Worm (Caenorhabditis elegans): ENCODE data around the gene F33H12.1.
A peak's percentile ranks its signal among the peaks of the same experiment; 100 is the strongest.
"Not testable (repeated sequence)": the region's sequence is repeated elsewhere in the genome, so short reads cannot be mapped to it uniquely, and the experiment has no call there.

Gene F33H12.1

ce11 chrII:2610202-2610912 is 10.1 kb downstream of the F33H12.1 start, which contains the start of gene sri-38 (continued):
- TF ChIP-seq T20F7.1 (GFP tag; optimal IDR thresholded peaks at IDR 0.05) (no peak), ztf-11 (tag; optimal IDR thresholded peaks at IDR 0.05) (no peak), lin-1 (GFP tag; IDR thresholded peaks at IDR 0.05) (peak; percentile 49; the same call in 1 of the 2 replicates), nhr-237 (tag; optimal IDR thresholded peaks at IDR 0.05) (no peak), ces-1 (GFP tag; optimal IDR thresholded peaks at IDR 0.05) (no peak), php-3 (GFP tag; IDR thresholded peaks at IDR 0.05) (peak; percentile 72), unc-130 (GFP tag; optimal IDR thresholded peaks at IDR 0.05) (no peak), pha-4 (GFP tag; IDR thresholded peaks at IDR 0.05) (no peak), pha-4 (tag; optimal IDR thresholded peaks at IDR 0.05) (no peak), ctbp-1 (GFP tag; IDR thresholded peaks at IDR 0.05) (no peak), dmd-6 (GFP tag; IDR thresholded peaks at IDR 0.05) (peak; percentile 62), set-16 (GFP tag; IDR thresholded peaks at IDR 0.05) (no peak), lsy-2 (tag; optimal IDR thresholded peaks at IDR 0.05) (no peak), D1046.2 (GFP tag; IDR thresholded peaks at IDR 0.05) (no peak), mxl-3 (GFP tag; optimal IDR thresholded peaks at IDR 0.05) (peak; percentile 17), nhr-11 (tag; optimal IDR thresholded peaks at IDR 0.05) (no peak)

DNA sequence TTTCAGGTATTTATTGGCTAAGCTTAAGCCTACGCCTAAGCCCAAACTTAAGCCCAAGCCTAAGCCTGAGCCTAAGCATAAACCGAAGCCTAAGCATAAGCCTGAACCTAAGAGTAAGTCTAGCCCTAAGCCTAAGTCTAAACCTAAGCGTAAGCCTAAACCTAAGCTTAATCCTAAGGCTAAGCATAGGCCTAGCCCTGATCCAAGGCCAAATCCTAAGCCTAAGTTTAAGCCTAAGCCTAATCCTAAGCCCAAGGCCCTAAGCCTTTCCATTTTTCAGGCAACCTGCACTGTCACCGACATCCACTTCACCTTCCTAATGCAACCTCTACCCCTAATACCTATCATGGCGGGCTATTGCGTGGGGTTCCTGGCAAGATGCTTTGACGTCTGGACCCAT is 10.7 kb downstream of the F33H12.1 start:
- TF ChIP-seq madf-5 (GFP tag; IDR thresholded peaks at IDR 0.05) (no peak), hlh-30 (tag; optimal IDR thresholded peaks at IDR 0.05; ENCODE audit: insufficient read depth) (no peak), ceh-28 (tag; optimal IDR thresholded peaks at IDR 0.05) (no peak), zfp-2 (tag; optimal IDR thresholded peaks at IDR 0.05) (no peak), unc-130 (GFP tag; optimal IDR thresholded peaks at IDR 0.05) (no peak), cey-2 (tag; optimal IDR thresholded peaks at IDR 0.05; ENCODE audit: borderline replicate concordance, insufficient read depth) (no peak), lin-29 (GFP tag; IDR thresholded peaks at IDR 0.05) (no peak), nhr-42 (GFP tag; IDR thresholded peaks at IDR 0.05) (no peak), spr-3 (GFP tag; optimal IDR thresholded peaks at IDR 0.05) (no peak), unc-62 (GFP tag; optimal IDR thresholded peaks at IDR 0.05 in 1 of 2) (no peak), unc-62 (tag; optimal IDR thresholded peaks at IDR 0.05) (no peak), fos-1 (tag; optimal IDR thresholded peaks at IDR 0.05) (no peak), dmd-6 (GFP tag; IDR thresholded peaks at IDR 0.05) (no peak), mdl-1 (tag; optimal IDR thresholded peaks at IDR 0.05) (no peak), F37D6.2 (tag; optimal IDR thresholded peaks at IDR 0.05) (no peak), F26F4.8 (GFP tag; conservative IDR thresholded peaks at IDR 0.05) (no peak), mdt-29 (GFP tag; IDR thresholded peaks at IDR 0.05) (no peak), ZK546.5 (tag; optimal IDR thresholded peaks at IDR 0.05) (no peak), T20F7.1 (GFP tag; optimal IDR thresholded peaks at IDR 0.05) (no peak), Y48G9A.11 (GFP tag; IDR thresholded peaks at IDR 0.05) (no peak)

DNA sequence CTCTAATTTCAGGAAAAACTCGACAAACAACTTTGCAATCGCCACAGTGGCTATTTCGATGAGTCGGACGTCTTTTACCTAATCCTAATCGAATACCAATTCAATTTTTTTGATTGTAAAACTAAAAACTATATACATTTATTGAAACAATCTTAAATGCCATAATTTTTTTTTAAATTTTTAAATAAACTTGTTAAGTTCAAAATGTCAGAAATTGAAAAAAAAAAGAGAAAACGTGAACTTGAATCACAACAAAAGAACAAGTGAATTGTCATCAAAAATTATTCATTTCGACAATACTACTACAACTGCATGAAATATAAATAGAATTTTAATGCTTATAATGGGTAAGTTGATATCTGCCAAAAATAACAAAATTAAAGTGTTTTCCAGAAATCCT is 12.0 kb downstream of the F33H12.1 start, which contains the start of gene D2062.13:
Gene D2062.13 (plus strand): TSS at position 301 of the 400 bp plus-strand sequence.
- TF ChIP-seq ctbp-1 (GFP tag; IDR thresholded peaks at IDR 0.05); unc-62 (GFP tag; optimal IDR thresholded peaks at IDR 0.05 in 1 of 2); unc-62 (tag; optimal IDR thresholded peaks at IDR 0.05); F44E2.7 (GFP tag; IDR thresholded peaks at IDR 0.05): not testable (repeated sequence)

- not testable (repeated sequence) for TF ChIP-seq madf-9 (GFP tag; conservative IDR thresholded peaks at IDR 0.05); ZK546.5 (tag; optimal IDR thresholded peaks at IDR 0.05); T26A8.4 (GFP tag; IDR thresholded peaks at IDR 0.05)
These were observed 16.4 kb downstream of the F33H12.1 start, which contains the start of gene msrp-5 for ce11 chrII:2616634-2617033. Gene msrp-5 (plus strand): TSS chrII:2616934.
